Worm (Caenorhabditis elegans): ENCODE results near the gene parn-1.

Gene parn-1

ce11 chrV:12728062-12728665 lies 33.1 kb upstream of the parn-1 start, which contains the start of the genes rpl-28 and mrpl-49 (continued):
- TF ChIP-seq mcd-1 (GFP tag; IDR thresholded peaks at IDR 0.05), result peak; percentile 96
- TF ChIP-seq F37B4.10 (GFP tag; IDR thresholded peaks at IDR 0.05), result no peak
- TF ChIP-seq pbrm-1 (GFP tag; IDR thresholded peaks at IDR 0.05), result no peak
- TF ChIP-seq lin-26 (GFP tag; IDR thresholded peaks at IDR 0.05), result no peak
- TF ChIP-seq madf-8 (GFP tag; conservative IDR thresholded peaks at IDR 0.05), result 0 out of 2 replicates have a peak, but pooled peaks have one; percentile 4
- TF ChIP-seq attf-3 (GFP tag; conservative IDR thresholded peaks at IDR 0.05), result peak; percentile 99
- no peak for TF ChIP-seq ztf-3 (GFP tag; optimal IDR thresholded peaks at IDR 0.05)
- TF ChIP-seq B0035.1 (tag; optimal IDR thresholded peaks at IDR 0.05), result no peak
- no peak for TF ChIP-seq C06A6.2 (GFP tag; conservative IDR thresholded peaks at IDR 0.05)
- no peak for TF ChIP-seq let-526 (GFP tag; IDR thresholded peaks at IDR 0.05)
- no peak for TF ChIP-seq tlf-1 (GFP tag; optimal IDR thresholded peaks at IDR 0.05)
- TF ChIP-seq F23B12.7 (tag; optimal IDR thresholded peaks at IDR 0.05; ENCODE audit: insufficient read depth), result peak; percentile 91
- TF ChIP-seq ztf-26 (tag; optimal IDR thresholded peaks at IDR 0.05), result peak; percentile 21
- no peak for TF ChIP-seq mxl-1 (tag; optimal IDR thresholded peaks at IDR 0.05)
- TF ChIP-seq tbx-9 (tag; optimal IDR thresholded peaks at IDR 0.05; ENCODE audit: borderline replicate concordance), result no peak
- TF ChIP-seq ZK185.1 (tag; optimal IDR thresholded peaks at IDR 0.05; ENCODE audit: poor library complexity, severe bottlenecking), result peak; percentile 44
- TF ChIP-seq Y53F4B.3 (GFP tag; IDR thresholded peaks at IDR 0.05), result no peak
- no peak for TF ChIP-seq dpl-1 (GFP tag; optimal IDR thresholded peaks at IDR 0.05)
- TF ChIP-seq aptf-2 (GFP tag; conservative IDR thresholded peaks at IDR 0.05), result no peak
- TF ChIP-seq D2030.7 (GFP tag; IDR thresholded peaks at IDR 0.05), result peak; percentile 42; the same call in 1 of the 2 replicates
- no peak for TF ChIP-seq ztf-25 (GFP tag; IDR thresholded peaks at IDR 0.05)
- no peak for TF ChIP-seq nhr-179 (tag; optimal IDR thresholded peaks at IDR 0.05)
- TF ChIP-seq unc-130 (GFP tag; optimal IDR thresholded peaks at IDR 0.05), result no peak
- no peak for TF ChIP-seq egl-44 (GFP tag; IDR thresholded peaks at IDR 0.05)
- TF ChIP-seq B0019.2 (GFP tag; conservative IDR thresholded peaks at IDR 0.05), result 0 out of 2 replicates have a peak, but pooled peaks have one; percentile 25
- TF ChIP-seq athp-1 (tag; optimal IDR thresholded peaks at IDR 0.05), result no peak
- peak; percentile 42 for TF ChIP-seq F49E8.2 (tag; optimal IDR thresholded peaks at IDR 0.05; ENCODE audit: insufficient read depth)
- peak; percentile 34 for TF ChIP-seq ceh-27 (GFP tag; optimal IDR thresholded peaks at IDR 0.05)
- TF ChIP-seq K11D2.4 (GFP tag; IDR thresholded peaks at IDR 0.05), result no peak
- TF ChIP-seq Y53G8AR.9 (GFP tag; conservative IDR thresholded peaks at IDR 0.05), result peak; percentile 48; the same call in 1 of the 2 replicates
- TF ChIP-seq die-1 (tag; optimal IDR thresholded peaks at IDR 0.05), result no peak
- peak; percentile 40 for TF ChIP-seq ztf-18 (tag; optimal IDR thresholded peaks at IDR 0.05)
- TF ChIP-seq hmg-20 (GFP tag; IDR thresholded peaks at IDR 0.05), result no peak
- no peak for TF ChIP-seq ztf-6 (GFP tag; IDR thresholded peaks at IDR 0.05)
- no peak for TF ChIP-seq chd-7 (tag; optimal IDR thresholded peaks at IDR 0.05)
- no peak for TF ChIP-seq fkh-3 (tag; optimal IDR thresholded peaks at IDR 0.05)
- no peak for TF ChIP-seq dpff-1 (tag; optimal IDR thresholded peaks at IDR 0.05)
- TF ChIP-seq lin-54 (GFP tag; optimal IDR thresholded peaks at IDR 0.05), result peak; percentile 71
- TF ChIP-seq akir-1 (GFP tag; optimal IDR thresholded peaks at IDR 0.05), result no peak
- no peak for TF ChIP-seq B0336.3 (GFP tag; IDR thresholded peaks at IDR 0.05)
- TF ChIP-seq tbp1 (GFP tag; optimal IDR thresholded peaks at IDR 0.05), result peak; percentile 58
- TF ChIP-seq somi-1 (GFP tag; optimal IDR thresholded peaks at IDR 0.05), result no peak
- TF ChIP-seq nhr-27 (tag; optimal IDR thresholded peaks at IDR 0.05), result no peak
- TF ChIP-seq atf-7 (tag; optimal IDR thresholded peaks at IDR 0.05), result no peak
- no peak for TF ChIP-seq nhr-90 (tag; optimal IDR thresholded peaks at IDR 0.05)
- peak; percentile 23 for TF ChIP-seq efl-1 (GFP tag; optimal IDR thresholded peaks at IDR 0.05)
- peak; percentile 95 for TF ChIP-seq attf-5 (GFP tag; optimal IDR thresholded peaks at IDR 0.05)
- TF ChIP-seq ztf-22 (GFP tag; optimal IDR thresholded peaks at IDR 0.05), result no peak
